Fruit fly (Drosophila melanogaster) whole organism, prepupa: ENCODE results near the gene cdi.
A peak's percentile ranks its signal among the peaks of the same experiment; 100 is the strongest.

Experiments used
- Blimp-1 ChIP-seq: fragments of 200-800 bp; sonication (Bioruptor generic); optimal IDR thresholded peaks from 3 replicates; lab custom pipeline; 2017; ENCODE audit warnings: missing biosample characterization, missing genetic modification characterization, mild to moderate bottlenecking, moderate library complexity, missing genetic modification reagents
- CG10669 ChIP-seq: fragments of 200-800 bp; sonication (Bioruptor generic); optimal IDR thresholded peaks from 3 replicates; lab custom pipeline; 2018; ENCODE audit warnings: missing biosample characterization, mild to moderate bottlenecking, missing genetic modification characterization, moderate library complexity
- CG3032 ChIP-seq: fragments of 200-800 bp; optimal IDR thresholded peaks from 2 replicates; lab custom pipeline; 2019; ENCODE audit warnings: missing biosample characterization, mild to moderate bottlenecking, missing genetic modification characterization, moderate library complexity
- CG32006 ChIP-seq: fragments of 200-800 bp; sonication (Bioruptor generic); optimal IDR thresholded peaks from 3 replicates; lab custom pipeline; 2017; ENCODE audit warnings: missing biosample characterization, mild to moderate bottlenecking, missing genetic modification characterization
- CG4318 ChIP-seq: fragments of 200-800 bp; sonication (Bioruptor generic); optimal IDR thresholded peaks from 3 replicates; lab custom pipeline; 2017; ENCODE audit warnings: missing biosample characterization, mild to moderate bottlenecking, missing genetic modification characterization
- CG6163 ChIP-seq: fragments of 200-800 bp; sonication (Bioruptor generic); IDR thresholded peaks from 3 replicates; pipeline ENCODE4 v1.3.6; 2022; ENCODE audit warnings: missing biosample characterization, missing genetic modification characterization
- CG6276 ChIP-seq: fragments of 200-800 bp; sonication (Bioruptor generic); optimal IDR thresholded peaks from 2 replicates; lab custom pipeline; 2017; ENCODE audit warnings: missing biosample characterization, mild to moderate bottlenecking, missing genetic modification characterization
- CG6792 ChIP-seq: fragments of 200-800 bp; sonication (Bioruptor generic); optimal IDR thresholded peaks from 3 replicates; lab custom pipeline; 2016; ENCODE audit warnings: missing biosample characterization, missing genetic modification characterization
- CG6808 ChIP-seq: fragments of 200-800 bp; sonication (Bioruptor generic); optimal IDR thresholded peaks from 3 replicates; lab custom pipeline; 2017; ENCODE audit warnings: missing biosample characterization, missing genetic modification characterization, mild to moderate bottlenecking, moderate library complexity, missing genetic modification reagents
- CG6854 ChIP-seq: fragments of 200-800 bp; sonication (Bioruptor generic); optimal IDR thresholded peaks from 2 replicates; lab custom pipeline; 2017; ENCODE audit warnings: missing biosample characterization, mild to moderate bottlenecking, missing genetic modification characterization
- CG8119 ChIP-seq: fragments of 200-800 bp; sonication (Bioruptor generic); IDR thresholded peaks from 3 replicates; pipeline ENCODE4 v1.3.6; 2022; ENCODE audit warnings: missing biosample characterization, missing genetic modification characterization
- CG9139 ChIP-seq: fragments of 200-800 bp; sonication (Bioruptor generic); optimal IDR thresholded peaks from 3 replicates; lab custom pipeline; 2017; ENCODE audit warnings: missing biosample characterization, mild to moderate bottlenecking, missing genetic modification characterization
- Eip75B ChIP-seq: fragments of 200-800 bp; sonication (Bioruptor generic); optimal IDR thresholded peaks from 3 replicates; lab custom pipeline; 2016; ENCODE audit warnings: missing biosample characterization, missing genetic modification characterization
- Eip78C ChIP-seq: fragments of 200-800 bp; sonication (Bioruptor generic); peaks from one replicate; lab custom pipeline; 2016; ENCODE audit warnings: missing biosample characterization, missing genetic modification characterization
- Ets21C ChIP-seq: fragments of 200-800 bp; sonication (Bioruptor generic); optimal IDR thresholded peaks from 3 replicates; lab custom pipeline; 2016; ENCODE audit warnings: missing biosample characterization, missing genetic modification characterization
- Ets96B ChIP-seq: fragments of 200-800 bp; optimal IDR thresholded peaks from 2 replicates; lab custom pipeline; 2019; ENCODE audit warnings: missing biosample characterization, mild to moderate bottlenecking, missing genetic modification characterization, moderate library complexity
- Hr38 ChIP-seq: sonication (Bioruptor generic); optimal IDR thresholded peaks from 2 replicates; lab custom pipeline; 2016; ENCODE audit warnings: missing biosample characterization, missing genetic modification characterization
- Hr39 ChIP-seq: fragments of 200-800 bp; sonication (Bioruptor generic); optimal IDR thresholded peaks from 2 replicates; lab custom pipeline; 2016; ENCODE audit warnings: missing biosample characterization, missing genetic modification characterization
- Lpt ChIP-seq: fragments of 200-800 bp; sonication (Bioruptor generic); optimal IDR thresholded peaks from 3 replicates; lab custom pipeline; 2016; ENCODE audit warnings: missing biosample characterization, missing genetic modification characterization
- Met ChIP-seq: fragments of 200-800 bp; sonication (Bioruptor generic); optimal IDR thresholded peaks from 3 replicates; lab custom pipeline; 2016; ENCODE audit warnings: missing biosample characterization, missing genetic modification characterization
- OdsH ChIP-seq: fragments of 200-800 bp; sonication (Bioruptor generic); optimal IDR thresholded peaks from 3 replicates; lab custom pipeline; 2016; ENCODE audit warnings: missing biosample characterization, missing genetic modification characterization
- Sox102F ChIP-seq: fragments of 200-800 bp; sonication (Bioruptor generic); optimal IDR thresholded peaks from 2 replicates; lab custom pipeline; 2016; ENCODE audit warnings: missing biosample characterization, mild to moderate bottlenecking, missing genetic modification characterization
- Sox14 ChIP-seq: fragments of 200-800 bp; sonication (Bioruptor generic); optimal IDR thresholded peaks from 3 replicates; lab custom pipeline; 2016; ENCODE audit warnings: missing biosample characterization, missing genetic modification characterization
- achi ChIP-seq: fragments of 200-800 bp; sonication (Bioruptor generic); optimal IDR thresholded peaks from 3 replicates; lab custom pipeline; 2016; ENCODE audit warnings: missing biosample characterization, missing genetic modification characterization
- acj6 ChIP-seq: fragments of 200-800 bp; sonication (Bioruptor generic); optimal IDR thresholded peaks from 3 replicates; lab custom pipeline; 2016; ENCODE audit warnings: missing biosample characterization, missing genetic modification characterization
- cyc ChIP-seq: fragments of 200-800 bp; sonication (Bioruptor generic); optimal IDR thresholded peaks from 3 replicates; lab custom pipeline; 2016; ENCODE audit warnings: missing biosample characterization, missing genetic modification characterization
- dac ChIP-seq: fragments of 200-800 bp; sonication (Bioruptor generic); optimal IDR thresholded peaks from 2 replicates; lab custom pipeline; 2017; ENCODE audit warnings: missing biosample characterization, mild to moderate bottlenecking, missing genetic modification characterization
- dsx ChIP-seq: fragments of 200-800 bp; optimal IDR thresholded peaks from 3 replicates; lab custom pipeline; 2019; ENCODE audit warnings: missing biosample characterization, mild to moderate bottlenecking, missing genetic modification characterization, moderate library complexity; ENCODE audit not compliant: poor library complexity, severe bottlenecking
- eg ChIP-seq: fragments of 200-800 bp; sonication (Bioruptor generic); IDR thresholded peaks from 3 replicates; pipeline ENCODE4 v1.3.6; 2022; ENCODE audit warnings: missing biosample characterization, missing genetic modification characterization
- fd59A ChIP-seq: fragments of 200-800 bp; sonication (Bioruptor generic); optimal IDR thresholded peaks from 2 replicates; lab custom pipeline; 2017; ENCODE audit warnings: missing biosample characterization, mild to moderate bottlenecking, missing genetic modification characterization, missing genetic modification reagents
- fd85E ChIP-seq: fragments of 200-800 bp; sonication (Bioruptor generic); optimal IDR thresholded peaks from 3 replicates; lab custom pipeline; 2016; ENCODE audit warnings: missing biosample characterization, missing genetic modification characterization
- lz ChIP-seq: fragments of 200-800 bp; sonication (Bioruptor generic); optimal IDR thresholded peaks from 3 replicates; lab custom pipeline; 2016; ENCODE audit warnings: missing biosample characterization, missing genetic modification characterization
- pdm3 ChIP-seq: fragments of 200-800 bp; sonication (Bioruptor generic); optimal IDR thresholded peaks from 3 replicates; lab custom pipeline; 2016; ENCODE audit warnings: missing biosample characterization, missing genetic modification characterization
- salr ChIP-seq, 2 experiments: fragments of 200-800 bp; sonication (Bioruptor generic); optimal IDR thresholded peaks; 3 replicates each; lab custom pipeline; 2016 to 2018; ENCODE audit warnings: missing biosample characterization in 2 of 2, missing genetic modification characterization in 2 of 2, mild to moderate bottlenecking in 1 of 2
- spab ChIP-seq: fragments of 200-800 bp; sonication (Bioruptor generic); optimal IDR thresholded peaks from 2 replicates; lab custom pipeline; 2017; ENCODE audit warnings: missing biosample characterization, mild to moderate bottlenecking, missing genetic modification characterization, missing genetic modification reagents

cdi gene

DNA sequence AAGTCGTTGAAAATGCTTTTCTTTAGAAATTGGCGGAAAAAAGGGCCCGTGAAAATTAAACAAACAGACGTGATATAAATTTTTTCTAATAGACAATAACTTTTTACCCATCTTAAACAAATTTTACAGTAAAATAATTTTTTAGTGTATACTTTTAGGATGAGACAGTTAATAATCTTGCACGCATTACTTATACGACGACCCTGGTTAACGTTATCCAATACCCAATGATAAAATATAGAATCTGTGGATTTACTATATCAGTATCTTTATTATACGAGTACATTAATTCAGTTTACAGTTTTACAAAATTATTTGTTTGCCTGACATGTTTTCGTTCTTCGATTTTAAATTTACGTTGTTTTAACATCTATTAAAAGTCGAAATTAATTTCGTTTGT lies 49.4 kb downstream of the cdi start:
- no peak for TF ChIP-seq fd59A (GFP tag; lab: Kevin White, UChicago)
- TF ChIP-seq CG6163 (GFP tag; lab: Robert Waterston, UW) = no peak
- TF ChIP-seq acj6 (GFP tag; lab: Kevin White, UChicago) = no peak
- no peak for TF ChIP-seq Eip75B (GFP tag; lab: Kevin White, UChicago)
- TF ChIP-seq pdm3 (GFP tag; lab: Kevin White, UChicago) = no peak
- no peak for TF ChIP-seq CG3032 (tag; lab: Kevin White, UChicago)
- TF ChIP-seq, all 60 proteins: peak for 0

DNA sequence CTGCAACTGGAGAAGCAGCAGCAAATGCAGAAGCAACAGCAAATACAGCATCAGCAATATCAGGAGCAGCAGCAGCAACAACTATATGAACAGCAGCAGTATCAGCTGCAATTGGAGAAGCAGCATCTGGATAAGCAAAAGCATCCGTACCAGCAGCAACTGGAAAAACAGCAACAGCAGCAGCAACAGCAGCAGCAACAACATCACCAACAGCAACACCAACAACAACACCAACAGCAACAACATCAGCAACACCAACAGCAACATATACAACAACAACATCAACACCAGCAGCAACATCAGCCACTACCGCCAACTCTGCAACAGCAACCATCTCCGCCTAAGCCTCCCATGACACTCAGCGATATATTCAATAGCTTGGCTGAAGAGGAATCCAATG lies 53.4 kb downstream of the cdi start:
- TF ChIP-seq CG32006 (GFP tag; lab: Kevin White, UChicago) (no peak), CG6792 (GFP tag; lab: Kevin White, UChicago) (no peak), CG8119 (GFP tag; lab: Robert Waterston, UW) (no peak), achi (no peak), fd85E (GFP tag; lab: Kevin White, UChicago) (no peak), Ets96B (tag; lab: Kevin White, UChicago) (no peak), Hr38 (GFP tag; lab: Kevin White, UChicago) (no peak), eg (no peak), Met (GFP tag; lab: Kevin White, UChicago) (no peak), CG6808 (GFP tag; lab: Kevin White, UChicago) (no peak), pdm3 (GFP tag; lab: Kevin White, UChicago) (no peak), CG6854 (no peak), Lpt (no peak), OdsH (GFP tag; lab: Kevin White, UChicago) (no peak), Ets21C (GFP tag; lab: Kevin White, UChicago) (no peak), dac (GFP tag; lab: Kevin White, UChicago) (no peak), CG10669 (no peak), Eip75B (GFP tag; lab: Kevin White, UChicago) (no peak)

DNA sequence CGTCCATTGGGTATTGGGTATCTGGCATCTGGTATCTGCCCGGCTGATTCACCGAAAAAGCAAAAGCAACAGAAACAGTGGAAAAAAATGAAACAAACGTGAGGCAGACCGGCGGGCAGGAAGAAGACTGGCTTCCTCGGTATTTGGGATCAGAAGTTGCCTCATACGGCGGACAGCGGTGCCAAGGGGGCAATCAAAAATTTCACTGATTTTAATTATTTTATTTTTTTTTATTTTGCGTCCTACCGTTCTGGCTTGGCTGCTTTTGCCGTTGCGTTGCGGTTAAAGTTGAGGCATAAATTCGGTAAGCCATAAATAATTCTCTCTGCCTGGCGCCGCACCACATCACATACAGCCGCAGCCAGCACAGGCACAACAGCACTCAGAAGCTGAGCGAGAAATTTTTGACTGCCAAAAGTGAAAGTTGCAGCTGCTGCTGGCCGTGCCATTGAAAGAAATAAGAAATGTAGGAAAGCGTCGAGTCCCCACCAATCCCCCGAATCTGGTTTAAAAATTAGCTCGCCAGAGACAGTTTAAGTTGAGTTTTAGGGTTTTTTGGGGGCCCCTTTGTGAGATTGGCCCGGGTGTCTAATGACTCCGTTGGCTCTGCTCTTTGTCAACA lies 57.4 kb downstream of the cdi start:
- TF ChIP-seq Blimp-1 (GFP tag; lab: Kevin White, UChicago) (peak; percentile 96), Sox14 (GFP tag; lab: Kevin White, UChicago) (no peak), CG6854 (peak; percentile 91), Sox102F (peak; percentile 31), Met (GFP tag; lab: Kevin White, UChicago) (peak; percentile 0), eg (no peak), acj6 (GFP tag; lab: Kevin White, UChicago) (no peak), salr (GFP tag; optimal IDR thresholded peaks at IDR 0.05; lab: Kevin White, UChicago) (no peak)

DNA sequence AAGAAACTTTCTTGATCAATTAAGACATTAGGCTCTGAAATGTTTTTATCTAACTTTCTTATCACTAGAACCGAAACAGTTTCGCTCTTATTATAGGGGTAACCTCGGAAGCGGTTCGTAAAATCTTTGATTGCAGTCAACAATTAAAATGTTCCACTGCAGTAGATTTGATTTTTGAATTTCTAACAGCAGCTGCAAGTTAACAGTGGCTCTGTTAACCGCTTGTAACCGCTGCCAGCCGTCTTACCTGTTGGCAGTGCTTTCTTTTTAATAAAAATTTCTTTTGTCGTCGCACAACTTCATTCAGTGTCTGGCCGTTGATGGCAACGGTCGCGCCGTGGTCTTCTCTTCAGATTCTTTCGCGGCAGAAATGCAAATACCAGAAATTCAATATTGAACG lies 60.8 kb downstream of the cdi start, which contains the start of gene CG6026:
CG6026 (plus strand) TSS at position 301 of the 400 bp plus-strand sequence.
- TF ChIP-seq spab (GFP tag; lab: Kevin White, UChicago) = no peak
- TF ChIP-seq lz = no peak
- no peak for TF ChIP-seq cyc (GFP tag; lab: Kevin White, UChicago)
- TF ChIP-seq CG6854 = peak; percentile 17
- TF ChIP-seq dac (GFP tag; lab: Kevin White, UChicago) = no peak
- no peak for TF ChIP-seq pdm3 (GFP tag; lab: Kevin White, UChicago)
- TF ChIP-seq eg = 0 out of 3 replicates have a peak, but pooled peaks have one; percentile 22
- no peak for TF ChIP-seq CG6276 (GFP tag; lab: Kevin White, UChicago)
- no peak for TF ChIP-seq Hr39 (GFP tag; lab: Kevin White, UChicago)
- TF ChIP-seq CG9139 (GFP tag; lab: Kevin White, UChicago) = no peak
- peak; percentile 37 for TF ChIP-seq Eip78C (GFP tag; lab: Kevin White, UChicago)
- no peak for TF ChIP-seq CG6808 (GFP tag; lab: Kevin White, UChicago)
- no peak for TF ChIP-seq CG4318 (GFP tag; lab: Kevin White, UChicago)
- TF ChIP-seq dsx = no peak
- peak; percentile 19; the same call in 1 of the 3 replicates for TF ChIP-seq CG8119 (GFP tag; lab: Robert Waterston, UW)
